Worm (Caenorhabditis elegans) whole organism, L1 larva: ENCODE measurements around the gene Y50D4A.4.

ENCODE experiments used
- F16B12.6 ChIP-seq: fragments of 150-350 bp; optimal IDR thresholded peaks from 2 replicates; lab custom pipeline; 2014; ENCODE audit warnings: missing biosample characterization, missing genetic modification characterization
- Y116A8C.19 ChIP-seq: sonication (generic microtip); optimal IDR thresholded peaks from 2 replicates; lab custom pipeline; 2016; ENCODE audit warnings: missing compliant biosample characterization, missing genetic modification characterization, borderline replicate concordance
- alr-1 ChIP-seq: fragments of 200-800 bp; sonication (Bioruptor generic); optimal IDR thresholded peaks from 2 replicates; lab custom pipeline; 2018; ENCODE audit warnings: borderline replicate concordance, mild to moderate bottlenecking, missing genetic modification characterization, missing compliant biosample characterization
- aly-2 ChIP-seq: fragments of 150-350 bp; optimal IDR thresholded peaks from 2 replicates; lab custom pipeline; 2014; ENCODE audit warnings: missing biosample characterization, missing genetic modification characterization
- blmp-1 ChIP-seq: fragments of 150-350 bp; optimal IDR thresholded peaks from 2 replicates; lab custom pipeline; 2014; ENCODE audit warnings: missing biosample characterization, missing genetic modification characterization
- ceh-63 ChIP-seq: fragments of 200-800 bp; sonication (Bioruptor generic); optimal IDR thresholded peaks from 2 replicates; lab custom pipeline; 2018; ENCODE audit warnings: mild to moderate bottlenecking, missing genetic modification characterization, missing compliant biosample characterization
- ceh-8 ChIP-seq: fragments of 200-800 bp; sonication (Bioruptor generic); optimal IDR thresholded peaks from 2 replicates; lab custom pipeline; 2018; ENCODE audit warnings: mild to moderate bottlenecking, missing genetic modification characterization, moderate library complexity, missing compliant biosample characterization
- ceh-82 ChIP-seq, 3 experiments: fragments of 150-350 bp in 1 of 3; sonication (generic microtip) in 2 of 3; optimal IDR thresholded peaks; 2 replicates each; lab custom pipeline; 2014 to 2017; ENCODE audit warnings: missing biosample characterization in 3 of 3, missing genetic modification characterization in 3 of 3
- ceh-88 ChIP-seq: fragments of 200-800 bp; sonication (Bioruptor generic); IDR thresholded peaks from 2 replicates; pipeline ENCODE4 v1.3.6; 2022; ENCODE audit warnings: missing genetic modification characterization, missing compliant biosample characterization
- ces-1 ChIP-seq: fragments of 150-350 bp; optimal IDR thresholded peaks from 2 replicates; lab custom pipeline; 2014; ENCODE audit warnings: missing biosample characterization, missing genetic modification reagents, missing genetic modification characterization
- efl-1 ChIP-seq, 4 experiments: fragments of 150-350 bp; optimal IDR thresholded peaks in 3 of 4; peaks in 1 of 4; 1 replicate in 1 of 4; 2 replicates in 3 of 4; lab custom pipeline; 2014; ENCODE audit warnings: missing biosample characterization in 2 of 4, missing genetic modification characterization in 2 of 4, missing genetic modification reagents in 2 of 4
- efl-3 ChIP-seq: fragments of 200-800 bp; sonication (Bioruptor generic); optimal IDR thresholded peaks from 2 replicates; lab custom pipeline; 2018; ENCODE audit warnings: mild to moderate bottlenecking, missing genetic modification characterization, missing compliant biosample characterization
- egl-13 ChIP-seq: sonication (generic microtip); optimal IDR thresholded peaks from 2 replicates; lab custom pipeline; 2016; ENCODE audit warnings: missing genotype, missing genetic modification reagents, missing genetic modification characterization, missing compliant biosample characterization
- elt-2 ChIP-seq: sonication (generic microtip); optimal IDR thresholded peaks from 2 replicates; lab custom pipeline; 2016; ENCODE audit warnings: missing genetic modification characterization, mild to moderate bottlenecking, inconsistent platforms, missing compliant biosample characterization, missing genetic modification reagents
- elt-3 ChIP-seq, 6 experiments: fragments of 150-350 bp in 1 of 6; sonication (generic microtip); optimal IDR thresholded peaks; 2 replicates each; lab custom pipeline; 2017 to 2018; ENCODE audit warnings: missing biosample characterization in 6 of 6, missing genetic modification characterization in 6 of 6, inconsistent platforms in 1 of 6
- ets-5 ChIP-seq: fragments of 200-800 bp; sonication (Bioruptor generic); IDR thresholded peaks from 2 replicates; pipeline ENCODE4 v1.3.6; 2022; ENCODE audit warnings: missing genetic modification characterization, missing compliant biosample characterization
- fkh-10 ChIP-seq: sonication (generic microtip); optimal IDR thresholded peaks from 2 replicates; lab custom pipeline; 2017; ENCODE audit warnings: missing biosample characterization, missing genetic modification reagents, missing genetic modification characterization
- fkh-4 ChIP-seq: sonication (generic microtip); optimal IDR thresholded peaks from 2 replicates; lab custom pipeline; 2016; ENCODE audit warnings: missing compliant biosample characterization, missing genetic modification characterization, borderline replicate concordance
- fos-1 ChIP-seq: fragments of 150-350 bp; optimal IDR thresholded peaks from 2 replicates; lab custom pipeline; 2014; ENCODE audit warnings: missing biosample characterization, missing genetic modification characterization
- grh-1 ChIP-seq: fragments of 200-800 bp; sonication (Bioruptor generic); IDR thresholded peaks from 2 replicates; pipeline ENCODE4 v1.3.6; 2022; ENCODE audit warnings: missing genetic modification reagents, missing genetic modification characterization, missing compliant biosample characterization
- hlh-17 ChIP-seq: fragments of 200-800 bp; sonication (Bioruptor generic); optimal IDR thresholded peaks from 2 replicates; lab custom pipeline; 2018; ENCODE audit warnings: missing genetic modification characterization, mild to moderate bottlenecking, missing compliant biosample characterization, moderate library complexity, borderline replicate concordance
- lin-14 ChIP-seq: fragments of 200-800 bp; sonication (Bioruptor generic); optimal IDR thresholded peaks from 2 replicates; lab custom pipeline; 2018; ENCODE audit warnings: mild to moderate bottlenecking, missing genetic modification characterization, moderate library complexity, missing compliant biosample characterization
- lin-15B ChIP-seq: fragments of 150-350 bp; sonication (generic microtip); optimal IDR thresholded peaks from 3 replicates; lab custom pipeline; 2014; ENCODE audit warnings: missing biosample characterization, missing genetic modification characterization
- lir-3 ChIP-seq: sonication (generic microtip); optimal IDR thresholded peaks from 2 replicates; lab custom pipeline; 2016; ENCODE audit warnings: mild to moderate bottlenecking, missing genetic modification characterization, moderate library complexity, missing compliant biosample characterization; ENCODE audit not compliant: poor library complexity
- lsy-2 ChIP-seq, 2 experiments: fragments of 150-350 bp; optimal IDR thresholded peaks; 2 replicates each; lab custom pipeline; 2014; ENCODE audit warnings: missing biosample characterization in 2 of 2, missing genetic modification characterization in 2 of 2
- mdl-1 ChIP-seq, 2 experiments: fragments of 150-350 bp; optimal IDR thresholded peaks; 2 replicates each; lab custom pipeline; 2014 to 2017; ENCODE audit warnings: missing biosample characterization in 2 of 2, missing genetic modification characterization in 2 of 2, inconsistent platforms in 1 of 2
- mef-2 ChIP-seq: fragments of 150-350 bp; optimal IDR thresholded peaks from 2 replicates; lab custom pipeline; 2014; ENCODE audit warnings: missing biosample characterization, missing genetic modification characterization
- nhr-11 ChIP-seq: fragments of 150-350 bp; optimal IDR thresholded peaks from 2 replicates; lab custom pipeline; 2014; ENCODE audit warnings: missing biosample characterization, missing genetic modification characterization
- nhr-12 ChIP-seq: sonication (generic microtip); optimal IDR thresholded peaks from 2 replicates; lab custom pipeline; 2017; ENCODE audit warnings: missing biosample characterization, missing genetic modification characterization
- nhr-19 ChIP-seq: fragments of 200-800 bp; sonication (Bioruptor generic); conservative IDR thresholded peaks from 2 replicates; pipeline ENCODE4 v1.3.6; 2022; ENCODE audit warnings: missing genetic modification characterization, missing compliant biosample characterization
- nhr-28 ChIP-seq: fragments of 150-350 bp; optimal IDR thresholded peaks from 2 replicates; lab custom pipeline; 2014; ENCODE audit warnings: missing biosample characterization, missing genetic modification characterization
- nhr-47 ChIP-seq: sonication (generic microtip); optimal IDR thresholded peaks from 2 replicates; lab custom pipeline; 2016; ENCODE audit warnings: mild to moderate bottlenecking, missing genetic modification characterization, moderate library complexity, missing compliant biosample characterization
- nhr-71 ChIP-seq: sonication (generic microtip); optimal IDR thresholded peaks from 2 replicates; lab custom pipeline; 2016; ENCODE audit warnings: mild to moderate bottlenecking, missing genetic modification characterization, moderate library complexity, missing compliant biosample characterization
- nhr-77 ChIP-seq: fragments of 150-350 bp; optimal IDR thresholded peaks from 2 replicates; lab custom pipeline; 2014; ENCODE audit warnings: missing biosample characterization, missing genetic modification characterization
- nhr-85 ChIP-seq: sonication (generic microtip); peaks from one replicate; lab custom pipeline; 2016; ENCODE audit warnings: missing genetic modification characterization, inconsistent platforms, missing compliant biosample characterization
- pax-3 ChIP-seq: fragments of 200-800 bp; sonication (Bioruptor generic); optimal IDR thresholded peaks from 2 replicates; lab custom pipeline; 2018; ENCODE audit warnings: mild to moderate bottlenecking, missing genetic modification characterization, moderate library complexity, missing compliant biosample characterization
- pqm-1 ChIP-seq: sonication (generic microtip); optimal IDR thresholded peaks from 3 replicates; lab custom pipeline; 2017; ENCODE audit warnings: missing biosample characterization, missing genetic modification characterization
- skn-1 ChIP-seq: fragments of 150-350 bp; optimal IDR thresholded peaks from 2 replicates; lab custom pipeline; 2014; ENCODE audit warnings: missing biosample characterization, missing genetic modification characterization
- snu-23 ChIP-seq: sonication (generic microtip); optimal IDR thresholded peaks from 2 replicates; lab custom pipeline; 2016; ENCODE audit warnings: missing genetic modification characterization, missing compliant biosample characterization
- sox-4 ChIP-seq: sonication (generic microtip); optimal IDR thresholded peaks from 2 replicates; lab custom pipeline; 2016; ENCODE audit warnings: missing genetic modification characterization, missing compliant biosample characterization
- sptf-1 ChIP-seq: fragments of 150-350 bp; optimal IDR thresholded peaks from 2 replicates; lab custom pipeline; 2014; ENCODE audit warnings: missing biosample characterization, missing genetic modification characterization
- sup-37 ChIP-seq: fragments of 200-800 bp; sonication (Bioruptor generic); optimal IDR thresholded peaks from 2 replicates; lab custom pipeline; 2018; ENCODE audit warnings: mild to moderate bottlenecking, missing genetic modification characterization, missing compliant biosample characterization
- tlp-1 ChIP-seq: fragments of 150-350 bp; optimal IDR thresholded peaks from 2 replicates; lab custom pipeline; 2014; ENCODE audit warnings: missing biosample characterization, missing genetic modification characterization
- unc-62 ChIP-seq: fragments of 150-350 bp; optimal IDR thresholded peaks from 2 replicates; lab custom pipeline; 2014; ENCODE audit warnings: missing biosample characterization, missing genetic modification reagents, missing genetic modification characterization
- unc-86 ChIP-seq: sonication (generic microtip); optimal IDR thresholded peaks from 2 replicates; lab custom pipeline; 2016; ENCODE audit warnings: missing genetic modification characterization, missing compliant biosample characterization
- xbp-1 ChIP-seq: sonication (generic microtip); optimal IDR thresholded peaks from 2 replicates; lab custom pipeline; 2016; ENCODE audit warnings: missing genetic modification characterization, missing compliant biosample characterization
- zag-1 ChIP-seq: fragments of 150-350 bp; optimal IDR thresholded peaks from 2 replicates; lab custom pipeline; 2014; ENCODE audit warnings: missing biosample characterization, missing genetic modification characterization
- ztf-11 ChIP-seq, 2 experiments: sonication (generic microtip); optimal IDR thresholded peaks; 2 replicates each; lab custom pipeline; 2016 to 2017; ENCODE audit warnings: missing genetic modification characterization in 2 of 2, missing biosample characterization in 1 of 2, missing compliant biosample characterization in 1 of 2

Y50D4A.4 gene

ce11 chrV:1154472-1155278 lies 41.3 kb downstream of the Y50D4A.4 start:
- TF ChIP-seq unc-62, result no peak
- peak; percentile 65 for TF ChIP-seq ces-1 (GFP tag; lab: Kevin White, UChicago)
- TF ChIP-seq zag-1, result no peak
- TF ChIP-seq nhr-71 (tag; lab: Kevin White, UChicago), result peak; percentile 3
- TF ChIP-seq fkh-10 (GFP tag; lab: Kevin White, UChicago), result peak; percentile 46
- TF ChIP-seq blmp-1 (tag; lab: Kevin White, UChicago), result peak; percentile 25
- TF ChIP-seq tlp-1 (tag; lab: Kevin White, UChicago), result no peak
- TF ChIP-seq nhr-77 (tag; lab: Kevin White, UChicago), result no peak
- peak; percentile 19 for TF ChIP-seq aly-2 (tag; lab: Kevin White, UChicago)
- peak; percentile 10 for TF ChIP-seq snu-23 (GFP tag; lab: Kevin White, UChicago)
- TF ChIP-seq ceh-8, result peak; percentile 27
- peak; percentile 71 for TF ChIP-seq nhr-85 (tag; lab: Kevin White, UChicago)
- TF ChIP-seq lin-14 (GFP tag; lab: Kevin White, UChicago), result peak; percentile 88
- no peak for TF ChIP-seq efl-1 (optimal IDR thresholded peaks at IDR 0.05; lab: Kevin White, UChicago)
- TF ChIP-seq efl-1 (GFP tag; optimal IDR thresholded peaks at IDR 0.05 in 1 of 2; lab: Kevin White, UChicago), result peak in 1 of 2 experiments; percentile 8

- TF ChIP-seq egl-13 (peak; percentile 83), sox-4 (tag; lab: Kevin White, UChicago) (peak; percentile 36), unc-86 (tag; lab: Kevin White, UChicago) (peak; percentile 74), skn-1 (tag; lab: Kevin White, UChicago) (peak; percentile 15), hlh-17 (GFP tag; lab: Kevin White, UChicago) (no peak), Y116A8C.19 (tag; lab: Kevin White, UChicago) (no peak), elt-3 (tag; optimal IDR thresholded peaks at IDR 0.05; lab: Kevin White, UChicago) (no peak), tlp-1 (tag; lab: Kevin White, UChicago) (no peak), elt-2 (no peak), grh-1 (GFP tag; lab: Robert Waterston, UW) (no peak), lir-3 (tag; lab: Kevin White, UChicago) (no peak), ztf-11 (tag; optimal IDR thresholded peaks at IDR 0.05; lab: Kevin White, UChicago) (peak in 1 of 2 experiments; percentile 51), nhr-28 (tag; lab: Kevin White, UChicago) (no peak), lin-14 (GFP tag; lab: Kevin White, UChicago) (peak; percentile 92), lin-15B (tag; lab: Kevin White, UChicago) (peak; percentile 32), sup-37 (GFP tag; lab: Kevin White, UChicago) (no peak), nhr-47 (tag; lab: Kevin White, UChicago) (peak; percentile 74), nhr-19 (peak; percentile 28; the same call in 1 of the 2 replicates), mdl-1 (tag; optimal IDR thresholded peaks at IDR 0.05; lab: Kevin White, UChicago) (no peak), pqm-1 (tag; lab: Kevin White, UChicago) (no peak), nhr-12 (no peak), pax-3 (tag; lab: Kevin White, UChicago) (peak; percentile 47), mef-2 (tag; lab: Kevin White, UChicago) (no peak), lsy-2 (tag; optimal IDR thresholded peaks at IDR 0.05; lab: Kevin White, UChicago) (peak; percentile 18 to 27), nhr-11 (tag; lab: Kevin White, UChicago) (no peak), ceh-82 (tag; optimal IDR thresholded peaks at IDR 0.05; lab: Kevin White, UChicago) (peak in 2 of 3 experiments; percentile 38 to 44), fkh-4 (tag; lab: Kevin White, UChicago) (no peak), fos-1 (no peak), F16B12.6 (tag; lab: Kevin White, UChicago) (no peak), ceh-88 (GFP tag; lab: Robert Waterston, UW) (no peak), ets-5 (no peak), alr-1 (no peak), efl-1 (optimal IDR thresholded peaks at IDR 0.05; lab: Kevin White, UChicago) (peak; percentile 8 to 14), efl-1 (GFP tag; optimal IDR thresholded peaks at IDR 0.05 in 1 of 2; lab: Kevin White, UChicago) (peak in 1 of 2 experiments; percentile 67), xbp-1 (tag; lab: Kevin White, UChicago) (peak; percentile 50), snu-23 (GFP tag; lab: Kevin White, UChicago) (peak; percentile 37), sptf-1 (tag; lab: Kevin White, UChicago) (no peak), ceh-63 (GFP tag; lab: Kevin White, UChicago) (no peak), zag-1 (no peak), efl-3 (no peak)
These were observed 42.0 kb downstream of the Y50D4A.4 start for ce11 chrV:1153925-1154324.
